Worm (Caenorhabditis elegans): ENCODE data around the gene mrpl-32.

mrpl-32 gene

DNA sequence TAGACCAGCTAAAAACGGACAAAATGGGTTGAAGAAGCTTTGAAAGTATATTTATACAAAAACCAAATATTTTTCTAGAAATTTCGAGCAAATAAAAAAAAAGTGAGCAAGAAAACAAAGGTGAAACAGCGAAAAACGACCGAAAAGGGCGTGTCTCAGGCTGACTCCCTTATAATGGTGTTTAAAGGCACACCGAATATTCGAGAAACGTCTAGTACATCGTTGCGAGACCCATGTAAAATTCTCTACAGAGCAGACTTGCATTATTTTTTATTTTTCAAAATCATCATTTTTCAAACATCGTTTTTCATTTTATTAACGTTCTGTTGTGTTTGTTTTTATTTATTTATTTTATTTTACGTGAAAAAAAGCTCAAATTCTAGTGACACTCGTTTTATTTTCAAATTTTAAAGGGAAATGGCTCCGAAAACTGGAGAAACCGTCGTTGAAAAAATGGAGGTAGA lies 2.6 kb upstream of the mrpl-32 start, which contains the start of gene rpn-3 (continued):
- TF ChIP-seq nhr-27 (tag; optimal IDR thresholded peaks at IDR 0.05) (no peak), hlh-12 (tag; optimal IDR thresholded peaks at IDR 0.05) (no peak), unc-62 (GFP tag; optimal IDR thresholded peaks at IDR 0.05) (peak; percentile 2), xnd-1 (tag; optimal IDR thresholded peaks at IDR 0.05) (peak; percentile 69), ekl-4 (GFP tag; IDR thresholded peaks at IDR 0.05) (peak; percentile 98)

DNA sequence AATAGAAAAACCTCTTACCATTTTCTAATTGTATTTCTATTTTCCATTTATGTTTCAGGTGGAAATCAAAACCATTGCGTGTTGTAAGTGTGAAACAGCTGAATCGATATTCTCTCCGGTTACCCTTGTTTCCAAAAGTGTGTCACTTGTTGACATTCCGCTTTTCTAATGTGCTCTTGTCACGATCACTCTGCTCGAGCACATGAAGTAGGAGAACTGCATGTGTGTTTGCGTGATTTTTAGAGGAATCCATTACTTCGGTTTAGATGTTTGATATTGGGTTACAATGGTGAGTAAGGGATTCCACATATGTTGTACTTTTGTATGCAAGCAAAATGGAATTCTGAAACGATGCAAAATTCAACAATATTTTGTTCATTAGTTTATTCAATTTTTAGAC lies 937 bp downstream of the mrpl-32 start:
- TF ChIP-seq repo-1 (tag; optimal IDR thresholded peaks at IDR 0.05) (peak; percentile 39), snpc-1.3 (tag; optimal IDR thresholded peaks at IDR 0.05; ENCODE audit: insufficient read depth) (no peak), ccch-3 (GFP tag; optimal IDR thresholded peaks at IDR 0.05) (no peak), F55B11.4 (tag; optimal IDR thresholded peaks at IDR 0.05; ENCODE audit: borderline replicate concordance, insufficient read depth) (no peak), lsl-1 (GFP tag; optimal IDR thresholded peaks at IDR 0.05) (no peak), ztf-6 (GFP tag; IDR thresholded peaks at IDR 0.05) (no peak), F57C9.4 (tag; optimal IDR thresholded peaks at IDR 0.05) (no peak), B0019.2 (GFP tag; conservative IDR thresholded peaks at IDR 0.05) (no peak), nhr-179 (tag; optimal IDR thresholded peaks at IDR 0.05) (no peak), lag-1 (GFP tag; IDR thresholded peaks at IDR 0.05) (no peak), pbrm-1 (GFP tag; IDR thresholded peaks at IDR 0.05) (no peak), ztf-26 (tag; optimal IDR thresholded peaks at IDR 0.05) (no peak), hlh-26 (GFP tag; conservative IDR thresholded peaks at IDR 0.05) (no peak), Y67H2A.10 (GFP tag; conservative IDR thresholded peaks at IDR 0.05) (no peak), Y56A3A.18 (GFP tag; IDR thresholded peaks at IDR 0.05) (no peak), zfh-2 (GFP tag; conservative IDR thresholded peaks at IDR 0.05) (no peak), ceh-40 (GFP tag; IDR thresholded peaks at IDR 0.05) (no peak), hsf-1 (GFP tag; IDR thresholded peaks at IDR 0.05) (peak; percentile 52; the same call in 1 of the 2 replicates), sptf-2 (GFP tag; optimal IDR thresholded peaks at IDR 0.05) (no peak), attf-6 (GFP tag; IDR thresholded peaks at IDR 0.05) (peak; percentile 28; the same call in 1 of the 2 replicates), hrde-1 (tag; optimal IDR thresholded peaks at IDR 0.05; ENCODE audit: borderline replicate concordance) (peak; percentile 39), let-607 (tag; optimal IDR thresholded peaks at IDR 0.05) (no peak), tbx-9 (tag; optimal IDR thresholded peaks at IDR 0.05; ENCODE audit: borderline replicate concordance) (no peak), hmg-20 (GFP tag; IDR thresholded peaks at IDR 0.05) (no peak), lir-1 (GFP tag; conservative IDR thresholded peaks at IDR 0.05) (no peak), nhr-120 (GFP tag; IDR thresholded peaks at IDR 0.05) (no peak), madf-10 (tag; optimal IDR thresholded peaks at IDR 0.05) (no peak), somi-1 (GFP tag; optimal IDR thresholded peaks at IDR 0.05) (no peak), K12H6.12 (tag; optimal IDR thresholded peaks at IDR 0.05) (no peak), bed-1 (GFP tag; IDR thresholded peaks at IDR 0.05) (no peak), madf-6 (GFP tag; IDR thresholded peaks at IDR 0.05) (peak; percentile 21; the same call in 1 of the 2 replicates), snpc-4 (GFP tag; optimal IDR thresholded peaks at IDR 0.05) (no peak), snpc-4 (tag; optimal IDR thresholded peaks at IDR 0.05) (no peak), cebp-2 (GFP tag; IDR thresholded peaks at IDR 0.05) (no peak), F52B5.7 (tag; optimal IDR thresholded peaks at IDR 0.05) (no peak), B0336.3 (GFP tag; IDR thresholded peaks at IDR 0.05) (no peak), unc-62 (GFP tag; optimal IDR thresholded peaks at IDR 0.05) (no peak), lin-40 (tag; optimal IDR thresholded peaks at IDR 0.05) (no peak), C06A6.2 (GFP tag; conservative IDR thresholded peaks at IDR 0.05) (no peak), ceh-100 (GFP tag; IDR thresholded peaks at IDR 0.05) (no peak), snpc-1.1 (tag; optimal IDR thresholded peaks at IDR 0.05; ENCODE audit: insufficient read depth) (no peak), tlf-1 (GFP tag; optimal IDR thresholded peaks at IDR 0.05) (no peak)
